Fruit fly (Drosophila melanogaster) whole organism, embryonic: ENCODE data around the gene Cyp4d21.

ENCODE experiments used
- CG10267 ChIP-seq: fragments of 200-800 bp; sonication (Bioruptor generic); optimal IDR thresholded peaks from 2 replicates; lab custom pipeline; 2018; ENCODE audit warnings: missing biosample characterization, mild to moderate bottlenecking, missing genetic modification characterization, moderate library complexity
- CG10462 ChIP-seq: fragments of 200-800 bp; sonication (Bioruptor generic); optimal IDR thresholded peaks from 2 replicates; lab custom pipeline; 2016; ENCODE audit warnings: missing biosample characterization, missing genetic modification characterization
- CG11560 ChIP-seq: fragments of 200-800 bp; sonication (Bioruptor generic); IDR thresholded peaks from 3 replicates; pipeline ENCODE4 v1.3.6; 2022; ENCODE audit warnings: missing biosample characterization, missing genetic modification characterization
- CG17568 ChIP-seq: fragments of 200-800 bp; sonication (Bioruptor generic); optimal IDR thresholded peaks from 2 replicates; lab custom pipeline; 2018; ENCODE audit warnings: missing biosample characterization, mild to moderate bottlenecking, missing genetic modification characterization, moderate library complexity
- CG18011 ChIP-seq: fragments of 200-800 bp; sonication (Bioruptor generic); optimal IDR thresholded peaks from 2 replicates; lab custom pipeline; 2017; ENCODE audit warnings: missing biosample characterization, missing genetic modification characterization, mild to moderate bottlenecking, moderate library complexity, missing genotype
- CG2120 ChIP-seq: fragments of 200-800 bp; sonication (Bioruptor generic); optimal IDR thresholded peaks from 3 replicates; lab custom pipeline; 2016; ENCODE audit warnings: missing biosample characterization, missing genetic modification characterization
- CG2712 ChIP-seq: fragments of 200-800 bp; optimal IDR thresholded peaks from 3 replicates; lab custom pipeline; 2019; ENCODE audit warnings: missing biosample characterization, mild to moderate bottlenecking, missing genetic modification characterization, moderate library complexity
- CG30020 ChIP-seq: fragments of 200-800 bp; optimal IDR thresholded peaks from 2 replicates; lab custom pipeline; 2019; ENCODE audit warnings: missing biosample characterization, mild to moderate bottlenecking, missing genetic modification characterization, moderate library complexity
- CG32767 ChIP-seq: fragments of 200-800 bp; sonication (Bioruptor generic); IDR thresholded peaks from 2 replicates; pipeline ENCODE4 v1.3.6; 2022; ENCODE audit warnings: missing biosample characterization, missing genetic modification characterization
- CG3281 ChIP-seq: fragments of 200-800 bp; sonication (Bioruptor generic); optimal IDR thresholded peaks from 3 replicates; lab custom pipeline; 2017; ENCODE audit warnings: missing biosample characterization, mild to moderate bottlenecking, missing genetic modification characterization
- CG3995 ChIP-seq: fragments of 200-800 bp; sonication (Bioruptor generic); optimal IDR thresholded peaks from 3 replicates; lab custom pipeline; 2016; ENCODE audit warnings: missing biosample characterization, missing genetic modification characterization
- CG6689 ChIP-seq: fragments of 200-800 bp; sonication (Bioruptor generic); IDR thresholded peaks from 2 replicates; pipeline ENCODE4 v1.3.6; 2022; ENCODE audit warnings: missing biosample characterization, missing genetic modification characterization
- CG6854 ChIP-seq: fragments of 200-800 bp; sonication (Bioruptor generic); optimal IDR thresholded peaks from 3 replicates; lab custom pipeline; 2017; ENCODE audit warnings: missing biosample characterization, mild to moderate bottlenecking, missing genetic modification characterization
- CG7372 ChIP-seq: fragments of 200-800 bp; sonication (Bioruptor generic); IDR thresholded peaks from 2 replicates; pipeline ENCODE4 v1.3.6; 2022; ENCODE audit warnings: missing biosample characterization, missing genetic modification characterization
- CG7556 ChIP-seq: fragments of 200-800 bp; sonication (Bioruptor generic); optimal IDR thresholded peaks from 2 replicates; lab custom pipeline; 2017; ENCODE audit warnings: missing biosample characterization, mild to moderate bottlenecking, missing genetic modification characterization
- CG7928 ChIP-seq: fragments of 200-800 bp; sonication (Bioruptor generic); optimal IDR thresholded peaks from 2 replicates; lab custom pipeline; 2017; ENCODE audit warnings: missing biosample characterization, mild to moderate bottlenecking, missing genetic modification characterization
- CG7987 ChIP-seq: fragments of 200-800 bp; sonication (Bioruptor generic); optimal IDR thresholded peaks from 2 replicates; lab custom pipeline; 2018; ENCODE audit warnings: missing biosample characterization, mild to moderate bottlenecking, missing genetic modification characterization, moderate library complexity
- CG9215 ChIP-seq: fragments of 200-800 bp; sonication (Bioruptor generic); IDR thresholded peaks from 2 replicates; pipeline ENCODE4 v1.3.6; 2022; ENCODE audit warnings: missing biosample characterization, missing genetic modification characterization
- CG9437 ChIP-seq: fragments of 200-800 bp; sonication (Bioruptor generic); optimal IDR thresholded peaks from 2 replicates; lab custom pipeline; 2018; ENCODE audit warnings: missing biosample characterization, mild to moderate bottlenecking, missing genetic modification characterization
- Dfd ChIP-seq, 2 experiments: fragments of >200 bp; optimal IDR thresholded peaks; 2 replicates each; lab custom pipeline; 2017; ENCODE audit warnings: missing biosample characterization in 2 of 2, missing genetic modification characterization in 2 of 2
- Dip3 ChIP-seq: fragments of 200-800 bp; sonication (Bioruptor generic); optimal IDR thresholded peaks from 3 replicates; lab custom pipeline; 2016; ENCODE audit warnings: missing biosample characterization, missing genetic modification characterization
- E2f2 ChIP-seq: fragments of 200-800 bp; sonication (Bioruptor generic); IDR thresholded peaks from 2 replicates; pipeline ENCODE4 v1.3.6; 2022; ENCODE audit warnings: missing biosample characterization, missing genetic modification characterization
- Fer2 ChIP-seq: fragments of 200-800 bp; sonication (Bioruptor generic); optimal IDR thresholded peaks from 2 replicates; lab custom pipeline; 2018; ENCODE audit warnings: missing biosample characterization, mild to moderate bottlenecking, missing genetic modification characterization, moderate library complexity
- Fer3 ChIP-seq: fragments of 200-800 bp; sonication (Bioruptor generic); optimal IDR thresholded peaks from 2 replicates; lab custom pipeline; 2018; ENCODE audit warnings: missing biosample characterization, mild to moderate bottlenecking, missing genetic modification characterization, moderate library complexity
- HLH4C ChIP-seq: fragments of 200-800 bp; sonication (Bioruptor generic); IDR thresholded peaks from 3 replicates; pipeline ENCODE4 v1.3.6; 2022; ENCODE audit warnings: missing biosample characterization, missing genetic modification characterization; ENCODE audit not compliant: partially characterized antibody
- Nf-YA ChIP-seq: fragments of 200-800 bp; sonication (Bioruptor generic); IDR thresholded peaks from 2 replicates; pipeline ENCODE4 v1.3.6; 2022; ENCODE audit warnings: missing biosample characterization, missing genetic modification characterization
- PHDP ChIP-seq: fragments of 200-800 bp; sonication (Bioruptor generic); optimal IDR thresholded peaks from 3 replicates; lab custom pipeline; 2018; ENCODE audit warnings: missing biosample characterization, mild to moderate bottlenecking, missing genetic modification characterization, moderate library complexity
- Scr ChIP-seq: fragments of 200-800 bp; sonication (Bioruptor generic); IDR thresholded peaks from 2 replicates; pipeline ENCODE4 v1.3.6; 2022; ENCODE audit warnings: missing biosample characterization, missing genetic modification characterization; ENCODE audit not compliant: partially characterized antibody
- Sox100B ChIP-seq: fragments of 200-800 bp; sonication (Bioruptor generic); optimal IDR thresholded peaks from 3 replicates; lab custom pipeline; 2018; ENCODE audit warnings: missing biosample characterization, mild to moderate bottlenecking, missing genetic modification characterization
- Trl ChIP-seq, 3 experiments: fragments of >200 bp in 2 of 3; fragments of 200-800 bp in 1 of 3; sonication (Bioruptor generic) in 1 of 3; optimal IDR thresholded peaks; 2 replicates in 1 of 3; 3 replicates in 2 of 3; lab custom pipeline; 2016 to 2017; ENCODE audit warnings: missing biosample characterization in 1 of 3, missing genetic modification characterization in 1 of 3
- ase ChIP-seq: fragments of 200-800 bp; sonication (Bioruptor generic); IDR thresholded peaks from 3 replicates; pipeline ENCODE4 v1.3.6; 2022; ENCODE audit warnings: missing biosample characterization, missing genetic modification characterization
- bowl ChIP-seq: fragments of 200-800 bp; sonication (Bioruptor generic); IDR thresholded peaks from 2 replicates; pipeline ENCODE4 v1.3.6; 2022; ENCODE audit warnings: missing biosample characterization, missing genetic modification characterization
- dmrt99B ChIP-seq: fragments of 200-800 bp; sonication (Bioruptor generic); optimal IDR thresholded peaks from 2 replicates; lab custom pipeline; 2018; ENCODE audit warnings: missing biosample characterization, mild to moderate bottlenecking, missing genetic modification characterization, moderate library complexity
- fd3F ChIP-seq: fragments of 200-800 bp; sonication (Bioruptor generic); optimal IDR thresholded peaks from 2 replicates; lab custom pipeline; 2018; ENCODE audit warnings: missing biosample characterization, mild to moderate bottlenecking, missing genetic modification characterization, moderate library complexity
- fru ChIP-seq: fragments of >200 bp; optimal IDR thresholded peaks from 2 replicates; lab custom pipeline; 2017
- gfzf ChIP-seq: fragments of 200-800 bp; sonication (Bioruptor generic); optimal IDR thresholded peaks from 2 replicates; lab custom pipeline; 2016; ENCODE audit warnings: missing biosample characterization, mild to moderate bottlenecking, missing genetic modification characterization, moderate library complexity
- gsb ChIP-seq: fragments of 200-800 bp; sonication (Bioruptor generic); IDR thresholded peaks from 2 replicates; pipeline ENCODE4 v1.3.6; 2022; ENCODE audit warnings: missing biosample characterization, missing genetic modification characterization
- ham ChIP-seq: fragments of 200-800 bp; sonication (Bioruptor generic); IDR thresholded peaks from 2 replicates; pipeline ENCODE4 v1.3.6; 2022; ENCODE audit warnings: missing biosample characterization, missing genetic modification characterization
- hb ChIP-seq: fragments of 200-800 bp; sonication (Bioruptor generic); IDR thresholded peaks from 3 replicates; pipeline ENCODE4 v1.3.6; 2022; ENCODE audit warnings: missing biosample characterization, missing genetic modification characterization; ENCODE audit not compliant: partially characterized antibody
- kay ChIP-seq: fragments of 200-800 bp; sonication (Bioruptor generic); optimal IDR thresholded peaks from 2 replicates; lab custom pipeline; 2016; ENCODE audit warnings: missing biosample characterization, missing genetic modification characterization
- kni ChIP-seq: fragments of 200-800 bp; sonication (Bioruptor generic); optimal IDR thresholded peaks from 3 replicates; lab custom pipeline; 2017; ENCODE audit warnings: mild to moderate bottlenecking, missing biosample characterization, missing genetic modification reagents, missing genetic modification characterization
- nom ChIP-seq: fragments of 200-800 bp; sonication (Bioruptor generic); optimal IDR thresholded peaks from 2 replicates; lab custom pipeline; 2017; ENCODE audit warnings: missing biosample characterization, missing genetic modification characterization, mild to moderate bottlenecking, moderate library complexity, missing genetic modification reagents
- pzg ChIP-seq: fragments of 200-800 bp; sonication (Bioruptor generic); optimal IDR thresholded peaks from 3 replicates; lab custom pipeline; 2018; ENCODE audit warnings: missing biosample characterization, mild to moderate bottlenecking, missing genetic modification characterization, moderate library complexity
- salm ChIP-seq: fragments of 200-800 bp; sonication (Bioruptor generic); optimal IDR thresholded peaks from 2 replicates; lab custom pipeline; 2018; ENCODE audit warnings: missing biosample characterization, mild to moderate bottlenecking, missing genetic modification characterization
- sens ChIP-seq: fragments of 200-800 bp; sonication (Bioruptor generic); peaks from one replicate; lab custom pipeline; 2016; ENCODE audit warnings: missing biosample characterization, missing genetic modification characterization
- shn ChIP-seq: fragments of 200-800 bp; sonication (Bioruptor generic); optimal IDR thresholded peaks from 3 replicates; lab custom pipeline; 2016; ENCODE audit warnings: missing biosample characterization, missing genetic modification characterization
- slou ChIP-seq: fragments of 200-800 bp; sonication (Bioruptor generic); optimal IDR thresholded peaks from 3 replicates; lab custom pipeline; 2016; ENCODE audit warnings: missing biosample characterization, missing genetic modification characterization
- sna ChIP-seq: fragments of 200-800 bp; sonication (Bioruptor generic); IDR thresholded peaks from 2 replicates; pipeline ENCODE4 v1.3.6; 2022; ENCODE audit warnings: missing biosample characterization, missing genetic modification characterization; ENCODE audit not compliant: partially characterized antibody
- so ChIP-seq: fragments of 200-800 bp; sonication (Bioruptor generic); IDR thresholded peaks from 3 replicates; pipeline ENCODE4 v1.3.6; 2022; ENCODE audit warnings: missing biosample characterization, missing genetic modification characterization
- tio ChIP-seq: fragments of 200-800 bp; sonication (Bioruptor generic); optimal IDR thresholded peaks from 2 replicates; lab custom pipeline; 2017; ENCODE audit warnings: missing biosample characterization, missing genetic modification characterization, inconsistent platforms
- tna ChIP-seq: fragments of 200-800 bp; sonication (Bioruptor generic); IDR thresholded peaks from 2 replicates; pipeline ENCODE4 v1.3.6; 2022; ENCODE audit warnings: missing biosample characterization, missing genetic modification characterization; ENCODE audit not compliant: partially characterized antibody
- toy ChIP-seq: fragments of 200-800 bp; sonication (Bioruptor generic); IDR thresholded peaks from 2 replicates; pipeline ENCODE4 v1.3.6; 2022; ENCODE audit warnings: missing biosample characterization, missing genetic modification characterization

The Cyp4d21 gene

dm6 chr2L:7601875-7602274 is 3.5 kb upstream of the Cyp4d21 start (continued):
- TF ChIP-seq CG30020 (tag; lab: Kevin White, UChicago): no peak
- no peak for TF ChIP-seq CG18011 (GFP tag; lab: Kevin White, UChicago)
- TF ChIP-seq Nf-YA (GFP tag; lab: Robert Waterston, UW): no peak
- TF ChIP-seq dmrt99B (tag; lab: Kevin White, UChicago): peak; percentile 23
- TF ChIP-seq CG7556 (GFP tag; lab: Kevin White, UChicago): peak; percentile 4
- TF ChIP-seq Dfd (GFP tag; optimal IDR thresholded peaks at IDR 0.05; lab: Kevin White, UChicago): no peak
- TF ChIP-seq tna: no peak
- no peak for TF ChIP-seq bowl (GFP tag; lab: Robert Waterston, UW)
- TF ChIP-seq fd3F (GFP tag; lab: Kevin White, UChicago): no peak
- TF ChIP-seq pzg (GFP tag; lab: Kevin White, UChicago): no peak
- peak; percentile 36 for TF ChIP-seq Fer3 (tag; lab: Kevin White, UChicago)
- TF ChIP-seq kay (GFP tag; lab: Kevin White, UChicago): no peak
- no peak for TF ChIP-seq nom (GFP tag; lab: Kevin White, UChicago)
- TF ChIP-seq gsb (GFP tag; lab: Robert Waterston, UW): no peak
- TF ChIP-seq CG2712: peak; percentile 31
- TF ChIP-seq HLH4C (GFP tag; lab: Robert Waterston, UW): no peak
- no peak for TF ChIP-seq ase
- no peak for TF ChIP-seq CG9437 (GFP tag; lab: Kevin White, UChicago)
- TF ChIP-seq CG9215 (GFP tag; lab: Robert Waterston, UW): no peak
- TF ChIP-seq so (GFP tag; lab: Robert Waterston, UW): no peak
- peak; percentile 66 for TF ChIP-seq CG2120
- no peak for TF ChIP-seq ham
- TF ChIP-seq PHDP (tag; lab: Kevin White, UChicago): peak; percentile 35
- TF ChIP-seq shn (GFP tag; lab: Kevin White, UChicago): no peak
- TF ChIP-seq Fer2 (tag; lab: Kevin White, UChicago): no peak
- no peak for TF ChIP-seq Dip3 (GFP tag; lab: Kevin White, UChicago)
- no peak for TF ChIP-seq CG32767 (GFP tag; lab: Robert Waterston, UW)
- TF ChIP-seq slou (GFP tag; lab: Kevin White, UChicago): no peak
- TF ChIP-seq hb: no peak
- TF ChIP-seq tio (GFP tag; lab: Kevin White, UChicago): no peak
- TF ChIP-seq CG3281: peak; percentile 47
- TF ChIP-seq CG3995 (GFP tag; lab: Kevin White, UChicago): no peak
- TF ChIP-seq salm: no peak
- no peak for TF ChIP-seq CG11560
- no peak for TF ChIP-seq CG6689
- no peak for TF ChIP-seq Sox100B (GFP tag; lab: Kevin White, UChicago)
- no peak for TF ChIP-seq CG10267 (tag; lab: Kevin White, UChicago)
- peak; percentile 66 for TF ChIP-seq sens
- TF ChIP-seq CG6854 (GFP tag; lab: Kevin White, UChicago): no peak
- TF ChIP-seq Scr (GFP tag; lab: Robert Waterston, UW): no peak
- TF ChIP-seq sna (GFP tag; lab: Robert Waterston, UW): no peak
- no peak for TF ChIP-seq CG7372 (GFP tag; lab: Robert Waterston, UW)
- no peak for TF ChIP-seq E2f2 (GFP tag; lab: Robert Waterston, UW)
- no peak for TF ChIP-seq fru (lab: Kevin White, UChicago)
- TF ChIP-seq kni: no peak
- no peak for TF ChIP-seq CG10462 (GFP tag; lab: Kevin White, UChicago)
- TF ChIP-seq gfzf (GFP tag; lab: Kevin White, UChicago): no peak
- no peak for TF ChIP-seq CG7928
- no peak for TF ChIP-seq toy (GFP tag; lab: Robert Waterston, UW)
- no peak for TF ChIP-seq CG7987
- TF ChIP-seq CG17568: no peak
- TF ChIP-seq Trl (optimal IDR thresholded peaks at IDR 0.05; lab: Kevin White, UChicago): no peak
- TF ChIP-seq Trl (GFP tag; optimal IDR thresholded peaks at IDR 0.05; lab: Kevin White, UChicago): no peak
